Fruit fly (Drosophila melanogaster): ENCODE results near the gene Cpr65Ax1.

dm6 chr3L:6160514-6160913, 12.7 kb upstream of the Cpr65Ax1 start, which contains the start of gene Cpr65Az:
- TF ChIP-seq tai (GFP tag; optimal IDR thresholded peaks at IDR 0.05) (no peak), usp (GFP tag; optimal IDR thresholded peaks at IDR 0.05) (no peak)
